Worm (Caenorhabditis elegans) whole organism, midembryonic: Measurements from ENCODE around the gene arx-4.

Experiments used
- T22C8.4 ChIP-seq: fragments of 200-800 bp; sonication (Bioruptor generic); IDR thresholded peaks from 2 replicates; pipeline ENCODE4 v1.3.6; 2022; ENCODE audit warnings: missing genetic modification characterization, missing compliant biosample characterization
- flt-1 ChIP-seq: fragments of 200-800 bp; sonication (Bioruptor generic); IDR thresholded peaks from 2 replicates; pipeline ENCODE4 v1.3.6; 2022; ENCODE audit warnings: missing genetic modification characterization, missing compliant biosample characterization
- klf-2 ChIP-seq: fragments of 200-800 bp; sonication (Bioruptor generic); conservative IDR thresholded peaks from 2 replicates; pipeline ENCODE4 v1.3.6; 2022; ENCODE audit warnings: missing genetic modification reagents, missing genetic modification characterization, missing compliant biosample characterization
- med-1 ChIP-seq: sonication (generic microtip); optimal IDR thresholded peaks from 2 replicates; lab custom pipeline; 2017; ENCODE audit warnings: missing genetic modification characterization, mild to moderate bottlenecking, missing compliant biosample characterization, antibody characterized with exemption, missing genetic modification reagents; ENCODE audit not compliant: insufficient read depth
- ref-1 ChIP-seq: fragments of 200-800 bp; sonication (Bioruptor generic); conservative IDR thresholded peaks from 2 replicates; pipeline ENCODE4 v1.3.6; 2022; ENCODE audit warnings: missing genetic modification reagents, missing genetic modification characterization, missing compliant biosample characterization
- tab-1 ChIP-seq: fragments of 200-800 bp; sonication (Bioruptor generic); IDR thresholded peaks from 2 replicates; pipeline ENCODE4 v1.3.6; 2022; ENCODE audit warnings: missing genetic modification characterization, missing compliant biosample characterization
- ztf-29 ChIP-seq: fragments of 200-800 bp; sonication (Bioruptor generic); IDR thresholded peaks from 2 replicates; pipeline ENCODE4 v1.3.6; 2022; ENCODE audit warnings: missing genetic modification reagents, missing genetic modification characterization, missing compliant biosample characterization

DNA sequence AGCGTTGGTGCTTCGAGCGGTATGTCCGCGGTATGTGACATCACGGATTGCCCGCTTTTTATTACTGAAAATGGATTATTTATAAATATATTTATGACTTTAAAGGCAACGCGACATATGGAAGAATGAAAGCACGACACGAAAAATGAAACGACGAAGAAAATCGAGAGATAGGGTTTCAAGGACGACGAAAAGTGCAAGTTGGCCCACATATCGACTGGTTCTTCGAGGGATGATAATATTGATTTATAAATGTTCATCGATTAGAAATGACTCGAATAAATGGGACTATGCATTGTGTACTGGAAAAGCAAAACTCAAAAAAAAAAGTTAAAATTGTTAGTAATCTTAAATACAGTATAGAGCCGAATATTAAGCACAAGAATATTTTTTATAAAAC, 24.6 kb downstream of the arx-4 start, which contains the start of gene zer-1:
- TF ChIP-seq T22C8.4 (GFP tag; lab: Robert Waterston, UW) (no peak), ref-1 (GFP tag; lab: Robert Waterston, UW) (no peak), flt-1 (GFP tag; lab: Robert Waterston, UW) (no peak), klf-2 (GFP tag; lab: Robert Waterston, UW) (no peak), med-1 (no peak), ztf-29 (GFP tag; lab: Robert Waterston, UW) (no peak), tab-1 (GFP tag; lab: Robert Waterston, UW) (no peak)
